Worm (Caenorhabditis elegans) whole organism, late embryonic: ENCODE measurements around the gene F14D7.3.

Experiments used
- C08G9.2 ChIP-seq: sonication (generic microtip); optimal IDR thresholded peaks from 2 replicates; lab custom pipeline; 2016; ENCODE audit warnings: mild to moderate bottlenecking, missing genetic modification characterization, moderate library complexity, missing compliant biosample characterization
- C38D4.7 ChIP-seq: fragments of 200-800 bp; sonication (Bioruptor generic); optimal IDR thresholded peaks from 2 replicates; lab custom pipeline; 2018; ENCODE audit warnings: mild to moderate bottlenecking, missing genetic modification characterization, moderate library complexity, missing compliant biosample characterization
- K02D7.2 ChIP-seq: sonication (generic microtip); optimal IDR thresholded peaks from 2 replicates; lab custom pipeline; 2017; ENCODE audit warnings: mild to moderate bottlenecking, missing genetic modification characterization, missing compliant biosample characterization
- Y22D7AL.16 ChIP-seq: sonication (generic microtip); optimal IDR thresholded peaks from 2 replicates; lab custom pipeline; 2016; ENCODE audit warnings: missing genetic modification characterization, missing compliant biosample characterization
- ceh-22 ChIP-seq: sonication (generic microtip); optimal IDR thresholded peaks from 2 replicates; lab custom pipeline; 2017; ENCODE audit warnings: missing biosample characterization, missing genetic modification characterization
- ceh-30 ChIP-seq: fragments of 150-350 bp; optimal IDR thresholded peaks from 2 replicates; lab custom pipeline; 2014; ENCODE audit warnings: missing biosample characterization, missing genetic modification characterization
- ceh-6 ChIP-seq: fragments of 200-800 bp; sonication (Bioruptor generic); optimal IDR thresholded peaks from 2 replicates; lab custom pipeline; 2018; ENCODE audit warnings: mild to moderate bottlenecking, missing genetic modification characterization, missing compliant biosample characterization
- ceh-9 ChIP-seq: sonication (generic microtip); optimal IDR thresholded peaks from 2 replicates; lab custom pipeline; 2016; ENCODE audit warnings: mild to moderate bottlenecking, missing genetic modification characterization, inconsistent platforms, missing compliant biosample characterization
- che-1 ChIP-seq: sonication (generic microtip); optimal IDR thresholded peaks from 2 replicates; lab custom pipeline; 2016; ENCODE audit warnings: mild to moderate bottlenecking, missing genetic modification characterization, missing compliant biosample characterization
- elt-4 ChIP-seq: sonication (generic microtip); optimal IDR thresholded peaks from 2 replicates; lab custom pipeline; 2016; ENCODE audit warnings: missing genetic modification characterization, missing compliant biosample characterization
- ets-4 ChIP-seq: sonication (generic microtip); optimal IDR thresholded peaks from 2 replicates; lab custom pipeline; 2016; ENCODE audit warnings: missing genetic modification characterization, missing compliant biosample characterization
- eyg-1 ChIP-seq: sonication (generic microtip); optimal IDR thresholded peaks from 2 replicates; lab custom pipeline; 2016; ENCODE audit warnings: missing genotype, missing genetic modification characterization, missing compliant biosample characterization
- fkh-10 ChIP-seq: fragments of 150-350 bp; optimal IDR thresholded peaks from 2 replicates; lab custom pipeline; 2014; ENCODE audit warnings: missing biosample characterization, missing genetic modification reagents, missing genetic modification characterization
- hlh-13 ChIP-seq: fragments of 200-800 bp; sonication (Bioruptor generic); optimal IDR thresholded peaks from 2 replicates; lab custom pipeline; 2018; ENCODE audit warnings: mild to moderate bottlenecking, missing genetic modification characterization, missing compliant biosample characterization
- hlh-15 ChIP-seq: sonication (generic microtip); optimal IDR thresholded peaks from 2 replicates; lab custom pipeline; 2016; ENCODE audit warnings: missing genetic modification characterization, missing compliant biosample characterization
- hlh-30 ChIP-seq: sonication (generic microtip); optimal IDR thresholded peaks from 2 replicates; lab custom pipeline; 2017; ENCODE audit warnings: antibody characterized with exemption, missing genetic modification characterization, missing compliant biosample characterization; ENCODE audit not compliant: insufficient read depth
- hlh-6 ChIP-seq: sonication (generic microtip); optimal IDR thresholded peaks from 2 replicates; lab custom pipeline; 2016; ENCODE audit warnings: missing genotype, missing genetic modification characterization, missing compliant biosample characterization
- madf-2 ChIP-seq: sonication (generic microtip); optimal IDR thresholded peaks from 2 replicates; lab custom pipeline; 2017; ENCODE audit warnings: missing genetic modification characterization, missing compliant biosample characterization
- mec-3 ChIP-seq: sonication (generic microtip); optimal IDR thresholded peaks from 2 replicates; lab custom pipeline; 2016; ENCODE audit warnings: borderline replicate concordance, missing genetic modification characterization, missing compliant biosample characterization
- nfya-1 ChIP-seq: sonication (generic microtip); optimal IDR thresholded peaks from 2 replicates; lab custom pipeline; 2017; ENCODE audit warnings: missing genetic modification characterization, mild to moderate bottlenecking, missing compliant biosample characterization, antibody characterized with exemption, moderate library complexity
- pag-3 ChIP-seq: sonication (generic microtip); optimal IDR thresholded peaks from 2 replicates; lab custom pipeline; 2016; ENCODE audit warnings: missing compliant biosample characterization, missing genetic modification characterization, borderline replicate concordance
- pat-9 ChIP-seq: fragments of 200-800 bp; sonication (Bioruptor generic); optimal IDR thresholded peaks from 2 replicates; lab custom pipeline; 2018; ENCODE audit warnings: mild to moderate bottlenecking, missing genetic modification characterization, moderate library complexity, missing compliant biosample characterization
- ref-2 ChIP-seq: sonication (generic microtip); optimal IDR thresholded peaks from 2 replicates; lab custom pipeline; 2016; ENCODE audit warnings: missing genetic modification characterization, missing compliant biosample characterization
- sox-2 ChIP-seq: fragments of 200-800 bp; sonication (Bioruptor generic); IDR thresholded peaks from 2 replicates; pipeline ENCODE4 v1.3.6; 2022; ENCODE audit warnings: missing genetic modification reagents, missing genetic modification characterization, missing compliant biosample characterization
- unc-86 ChIP-seq: sonication (generic microtip); optimal IDR thresholded peaks from 2 replicates; lab custom pipeline; 2016; ENCODE audit warnings: missing genetic modification characterization, missing compliant biosample characterization
- zip-5 ChIP-seq: sonication (generic microtip); optimal IDR thresholded peaks from 2 replicates; lab custom pipeline; 2016; ENCODE audit warnings: missing genetic modification characterization, missing compliant biosample characterization

F14D7.3 gene

ce11 chrV:14317621-14318020 lies 21.0 kb downstream of the F14D7.3 start:
- TF ChIP-seq che-1 (tag; lab: Kevin White, UChicago) (no peak), hlh-6 (tag; lab: Kevin White, UChicago) (no peak), zip-5 (no peak), ceh-22 (no peak), C08G9.2 (no peak), hlh-30 (tag; lab: Kevin White, UChicago) (no peak)

- peak; percentile 76 for TF ChIP-seq mec-3 (tag; lab: Kevin White, UChicago)
- no peak for TF ChIP-seq hlh-15 (tag; lab: Kevin White, UChicago)
- peak; percentile 22 for TF ChIP-seq C08G9.2
These were observed 22.6 kb downstream of the F14D7.3 start, which contains the start of gene F47B8.13 for ce11 chrV:14319101-14319781. F47B8.13 (minus strand) TSS chrV:14319731.

ce11 chrV:14320246-14320645 lies 23.6 kb downstream of the F14D7.3 start, which contains the start of gene F47B8.14:
F47B8.14 (plus strand) TSS chrV:14320546.
- no peak for TF ChIP-seq sox-2 (GFP tag; lab: Robert Waterston, UW)
- no peak for TF ChIP-seq ets-4
- no peak for TF ChIP-seq hlh-13 (GFP tag; lab: Kevin White, UChicago)
- TF ChIP-seq ceh-6 = no peak
- TF ChIP-seq elt-4 (tag; lab: Kevin White, UChicago) = no peak
- TF ChIP-seq madf-2 = no peak
- no peak for TF ChIP-seq eyg-1 (tag; lab: Kevin White, UChicago)
- TF ChIP-seq Y22D7AL.16 (tag; lab: Kevin White, UChicago) = no peak

DNA sequence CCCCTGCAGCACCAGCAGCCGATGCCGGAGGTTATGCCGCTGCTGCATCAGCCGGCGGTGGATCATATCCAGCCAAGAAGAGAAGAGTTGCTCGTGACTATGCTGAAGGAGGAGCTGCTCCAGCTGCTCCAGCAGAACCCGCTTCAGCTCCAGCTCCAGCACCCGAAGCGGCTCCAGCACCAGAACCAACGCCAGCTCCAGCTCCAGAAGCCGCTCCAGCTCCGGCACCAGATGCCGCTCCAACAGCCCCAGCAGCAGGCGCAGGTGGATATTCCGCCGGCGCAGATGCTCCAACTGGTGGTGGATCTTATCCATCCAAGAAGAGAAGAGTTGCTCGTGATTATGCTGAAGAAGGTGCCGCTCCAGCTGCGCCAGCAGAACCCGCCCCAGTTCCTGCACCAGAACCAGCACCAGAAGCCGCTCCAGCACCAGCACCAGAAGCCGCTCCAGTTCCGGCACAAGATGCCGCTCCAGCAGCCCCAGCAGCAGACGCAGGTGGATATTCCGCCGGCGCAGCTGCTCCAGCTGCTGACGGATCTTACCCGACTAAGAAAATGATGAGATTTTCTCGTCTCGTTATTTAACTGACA lies 24.2 kb downstream of the F14D7.3 start:
- TF ChIP-seq unc-86 (tag; lab: Kevin White, UChicago) (no peak), pat-9 (no peak), elt-4 (tag; lab: Kevin White, UChicago) (peak; percentile 78), C38D4.7 (no peak), K02D7.2 (tag; lab: Kevin White, UChicago) (no peak), ceh-9 (tag; lab: Kevin White, UChicago) (peak; percentile 28)

ce11 chrV:14322743-14323142 lies 26.1 kb downstream of the F14D7.3 start, which contains the start of gene F47B8.3:
F47B8.3 (minus strand) TSS chrV:14323003.
- peak; percentile 13 for TF ChIP-seq nfya-1
- no peak for TF ChIP-seq ceh-30
- no peak for TF ChIP-seq zip-5
- no peak for TF ChIP-seq ref-2
- TF ChIP-seq, all 69 proteins: peak for 1

DNA sequence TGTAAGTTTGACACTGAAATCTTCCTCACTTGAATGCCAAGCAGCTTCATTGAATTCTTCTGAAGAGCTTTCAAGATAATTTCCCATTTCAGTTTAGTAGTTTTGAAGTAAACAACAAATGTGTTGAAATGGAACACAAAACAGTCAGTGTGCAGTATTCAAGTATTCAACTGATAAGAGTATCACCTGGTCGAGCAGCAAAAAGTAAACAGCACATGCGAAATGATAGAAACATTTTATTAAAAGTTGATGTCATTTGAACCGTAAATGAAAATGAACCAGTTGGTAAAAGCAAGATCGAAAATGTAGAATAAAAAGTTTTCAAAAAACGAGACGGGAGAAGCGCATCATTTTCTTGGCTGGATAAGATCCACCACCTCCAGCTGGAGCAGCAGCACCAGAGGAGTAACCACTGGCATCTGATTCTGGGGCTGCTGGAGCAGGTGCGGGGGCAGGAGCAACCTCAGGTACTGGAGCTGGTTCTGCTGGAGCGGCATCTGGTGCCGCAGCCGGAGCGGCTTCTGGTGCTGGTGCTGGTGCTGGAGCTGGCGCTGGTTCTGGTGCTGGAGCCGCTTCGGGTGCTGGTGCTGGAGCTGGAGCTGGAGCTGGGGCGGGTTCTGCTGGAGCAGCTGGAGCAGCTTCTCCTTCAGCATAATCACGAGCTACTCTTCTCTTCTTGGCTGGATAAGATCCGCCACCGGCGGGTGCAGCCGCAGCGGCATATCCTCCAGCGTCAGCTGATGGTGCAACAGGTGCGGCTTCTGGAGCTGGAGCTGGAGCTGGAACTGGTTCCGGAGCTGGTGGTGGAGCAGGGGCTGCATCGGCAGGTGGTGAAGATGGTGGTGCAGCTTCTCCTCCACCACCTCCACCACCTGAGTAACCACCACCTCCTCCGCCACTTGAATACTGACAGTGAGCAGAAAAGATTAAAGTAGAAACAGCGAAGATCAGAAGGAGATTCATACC lies 28.2 kb downstream of the F14D7.3 start, which contains the start of the genes F47B8.4 and F47B8.18:
F47B8.4 (minus strand) TSS at position 172 of the 966 bp plus-strand sequence.
F47B8.18 (minus strand) TSS at position 963 of the 966 bp plus-strand sequence.
- TF ChIP-seq fkh-10 (GFP tag; lab: Kevin White, UChicago) (no peak), pag-3 (tag; lab: Kevin White, UChicago) (peak; percentile 4), elt-4 (tag; lab: Kevin White, UChicago) (peak; percentile 42)
- TF ChIP-seq, all 69 proteins: peak for 2
